Worm (Caenorhabditis elegans) whole organism, young adult: Measurements from ENCODE around the gene T10B9.9.

ENCODE experiments used
- C06A6.2 ChIP-seq: fragments of 200-800 bp; sonication (Bioruptor generic); conservative IDR thresholded peaks from 2 replicates; pipeline ENCODE4 v1.3.6; 2022; ENCODE audit warnings: missing genetic modification characterization, missing compliant biosample characterization
- F49E8.2 ChIP-seq: sonication (generic microtip); optimal IDR thresholded peaks from 3 replicates; lab custom pipeline; 2017; ENCODE audit warnings: missing genetic modification characterization, mild to moderate bottlenecking, missing compliant biosample characterization, antibody characterized with exemption, moderate library complexity; ENCODE audit not compliant: insufficient read depth
- T26A5.8 ChIP-seq: sonication (generic microtip); optimal IDR thresholded peaks from 2 replicates; lab custom pipeline; 2016; ENCODE audit warnings: missing genetic modification characterization, missing compliant biosample characterization
- ZK185.1 ChIP-seq: sonication (generic microtip); optimal IDR thresholded peaks from 2 replicates; lab custom pipeline; 2016; ENCODE audit warnings: mild to moderate bottlenecking, missing genetic modification characterization, missing compliant biosample characterization; ENCODE audit not compliant: poor library complexity, severe bottlenecking
- ccch-3 ChIP-seq: fragments of 200-800 bp; sonication (Bioruptor generic); optimal IDR thresholded peaks from 2 replicates; lab custom pipeline; 2018; ENCODE audit warnings: mild to moderate bottlenecking, missing genetic modification characterization, missing compliant biosample characterization
- ceh-91 ChIP-seq: fragments of 200-800 bp; sonication (Bioruptor generic); IDR thresholded peaks from 2 replicates; pipeline ENCODE4 v1.3.6; 2022; ENCODE audit warnings: missing genetic modification reagents, missing genetic modification characterization, missing compliant biosample characterization
- dpl-1 ChIP-seq: fragments of 150-350 bp; optimal IDR thresholded peaks from 2 replicates; lab custom pipeline; 2014; ENCODE audit warnings: missing biosample characterization, missing genetic modification reagents, missing genetic modification characterization
- nfya-2 ChIP-seq: fragments of 200-800 bp; sonication (Bioruptor generic); IDR thresholded peaks from 2 replicates; pipeline ENCODE4 v1.3.6; 2022; ENCODE audit warnings: missing genetic modification reagents, missing genetic modification characterization, missing compliant biosample characterization
- pha-4 ChIP-seq: fragments of 150-350 bp; sonication (generic microtip); optimal IDR thresholded peaks from 2 replicates; lab custom pipeline; 2014; ENCODE audit warnings: missing biosample characterization, missing genetic modification reagents, missing genetic modification characterization
- repo-1 ChIP-seq: sonication (generic microtip); optimal IDR thresholded peaks from 2 replicates; lab custom pipeline; 2017; ENCODE audit warnings: mild to moderate bottlenecking, missing genetic modification characterization, missing compliant biosample characterization
- unc-130 ChIP-seq: sonication (generic microtip); optimal IDR thresholded peaks from 2 replicates; lab custom pipeline; 2016; ENCODE audit warnings: missing genetic modification reagents, missing genetic modification characterization, missing compliant biosample characterization
- unc-62 ChIP-seq: fragments of 150-350 bp; optimal IDR thresholded peaks from 2 replicates; lab custom pipeline; 2014; ENCODE audit warnings: missing biosample characterization, missing genetic modification reagents, missing genetic modification characterization
- ztf-18 ChIP-seq: sonication (generic microtip); optimal IDR thresholded peaks from 2 replicates; lab custom pipeline; 2016; ENCODE audit warnings: missing genotype, mild to moderate bottlenecking, missing genetic modification characterization, missing compliant biosample characterization

DNA sequence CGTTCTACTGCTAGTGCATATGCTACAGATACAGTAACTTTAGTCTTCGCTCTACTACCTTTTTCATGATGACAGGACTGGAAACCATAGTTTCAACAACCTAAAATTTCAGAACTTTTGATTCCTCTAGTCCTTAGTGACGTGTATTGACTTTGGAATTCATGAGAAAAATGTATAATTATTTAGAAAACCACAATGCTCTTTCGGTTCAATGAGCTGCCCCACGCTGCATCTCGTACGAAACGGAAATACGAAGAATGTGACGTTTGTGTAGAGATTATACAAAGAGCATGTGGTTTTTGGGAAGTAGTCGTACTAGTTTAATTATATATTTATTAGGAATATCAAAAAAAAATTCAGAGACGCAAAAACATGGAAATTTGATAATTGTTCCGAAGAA is 2.8 kb upstream of the T10B9.9 start:
- TF ChIP-seq C06A6.2 (GFP tag; lab: Robert Waterston, UW): no peak
- TF ChIP-seq pha-4 (tag; lab: Kevin White, UChicago): no peak
- TF ChIP-seq ceh-91 (GFP tag; lab: Robert Waterston, UW): no peak
- no peak for TF ChIP-seq ztf-18 (tag; lab: Kevin White, UChicago)
- no peak for TF ChIP-seq dpl-1 (GFP tag; lab: Kevin White, UChicago)
- TF ChIP-seq unc-62 (GFP tag; lab: Kevin White, UChicago): no peak
- TF ChIP-seq F49E8.2: no peak
- no peak for TF ChIP-seq unc-130 (GFP tag; lab: Kevin White, UChicago)
- TF ChIP-seq repo-1 (tag; lab: Kevin White, UChicago): no peak
- no peak for TF ChIP-seq ZK185.1
- no peak for TF ChIP-seq ccch-3 (GFP tag; lab: Kevin White, UChicago)
- no peak for TF ChIP-seq nfya-2
- no peak for TF ChIP-seq T26A5.8 (tag; lab: Kevin White, UChicago)
